Worm (Caenorhabditis elegans): ENCODE results near the gene ZC239.3.
"Not testable (repeated sequence)": the region's sequence is repeated elsewhere in the genome, so short reads cannot be mapped to it uniquely, and the experiment has no call there.

The ZC239.3 gene

ce11 chrII:3215762-3216161 lies at the start of gene ZC239.3:
Gene ZC239.3, plus strand, starts transcription at chrII:3216062.
- TF ChIP-seq tbx-11 (GFP tag; IDR thresholded peaks at IDR 0.05); tbx-37 (GFP tag; conservative IDR thresholded peaks at IDR 0.05); ama-1 (optimal IDR thresholded peaks at IDR 0.05): not testable (repeated sequence)

- TF ChIP-seq tra-4 (tag; optimal IDR thresholded peaks at IDR 0.05) (no peak), sea-1 (GFP tag; conservative IDR thresholded peaks at IDR 0.05) (no peak)
Measured at ce11 chrII:3170089-3170488, 45.8 kb upstream of the ZC239.3 start, which contains the start of gene fbxc-55. Gene fbxc-55, minus strand, starts transcription at chrII:3170189.

ce11 chrII:3172176-3172575 lies 43.7 kb upstream of the ZC239.3 start, which contains the start of gene Y27F2A.10:
Gene Y27F2A.10, minus strand, starts transcription at chrII:3172276.
- TF ChIP-seq hnd-1 (tag; optimal IDR thresholded peaks at IDR 0.05): no peak
- TF ChIP-seq hmg-4 (GFP tag; optimal IDR thresholded peaks at IDR 0.05): no peak
- TF ChIP-seq tra-4 (tag; optimal IDR thresholded peaks at IDR 0.05): no peak
- no peak for TF ChIP-seq F13C5.2 (tag; optimal IDR thresholded peaks at IDR 0.05)

ce11 chrII:3177663-3178062 lies 38.2 kb upstream of the ZC239.3 start, which contains the start of gene sri-40:
Gene sri-40, plus strand, starts transcription at chrII:3177963.
- not testable (repeated sequence) for TF ChIP-seq ets-7 (tag; optimal IDR thresholded peaks at IDR 0.05); tra-4 (tag; optimal IDR thresholded peaks at IDR 0.05); scrt-1 (GFP tag; IDR thresholded peaks at IDR 0.05)

ce11 chrII:3183300-3183840 lies 32.5 kb upstream of the ZC239.3 start, which contains the start of the genes Y27F2A.6 and Y27F2A.8:
Gene Y27F2A.6, minus strand, starts transcription at chrII:3183400.
Gene Y27F2A.8, plus strand, starts transcription at chrII:3183790.
- not testable (repeated sequence) for TF ChIP-seq tbx-11 (GFP tag; IDR thresholded peaks at IDR 0.05); sea-1 (GFP tag; conservative IDR thresholded peaks at IDR 0.05); hmbx-1 (tag; optimal IDR thresholded peaks at IDR 0.05)

- TF ChIP-seq F13C5.2 (tag; optimal IDR thresholded peaks at IDR 0.05); hmbx-1 (tag; optimal IDR thresholded peaks at IDR 0.05); flt-1 (GFP tag; IDR thresholded peaks at IDR 0.05): not testable (repeated sequence)
Measured at ce11 chrII:3184858-3185257, 31.0 kb upstream of the ZC239.3 start, which contains the start of gene sri-78. Gene sri-78, plus strand, starts transcription at chrII:3185158.

- TF ChIP-seq ceh-36 (tag; optimal IDR thresholded peaks at IDR 0.05) (no peak), B0310.2 (tag; optimal IDR thresholded peaks at IDR 0.05) (no peak), aly-1 (tag; optimal IDR thresholded peaks at IDR 0.05) (no peak), hnd-1 (tag; optimal IDR thresholded peaks at IDR 0.05) (no peak), ceh-13 (GFP tag; optimal IDR thresholded peaks at IDR 0.05) (no peak), F13C5.2 (tag; optimal IDR thresholded peaks at IDR 0.05) (no peak), hmg-4 (GFP tag; optimal IDR thresholded peaks at IDR 0.05) (no peak), hmbx-1 (tag; optimal IDR thresholded peaks at IDR 0.05) (no peak), scrt-1 (GFP tag; IDR thresholded peaks at IDR 0.05) (no peak), tbx-37 (GFP tag; conservative IDR thresholded peaks at IDR 0.05) (no peak), tbx-11 (GFP tag; IDR thresholded peaks at IDR 0.05) (no peak), sea-1 (GFP tag; conservative IDR thresholded peaks at IDR 0.05) (no peak), flt-1 (GFP tag; IDR thresholded peaks at IDR 0.05) (no peak), ama-1 (optimal IDR thresholded peaks at IDR 0.05) (no peak), pes-1 (GFP tag; IDR thresholded peaks at IDR 0.05) (no peak), ets-7 (tag; optimal IDR thresholded peaks at IDR 0.05) (no peak), tra-4 (tag; optimal IDR thresholded peaks at IDR 0.05) (no peak)
Measured at ce11 chrII:3185848-3186247, 30.0 kb upstream of the ZC239.3 start.

- TF ChIP-seq flt-1 (GFP tag; IDR thresholded peaks at IDR 0.05); tra-4 (tag; optimal IDR thresholded peaks at IDR 0.05); hmg-4 (GFP tag; optimal IDR thresholded peaks at IDR 0.05): not testable (repeated sequence)
Measured at ce11 chrII:3189038-3189437, 26.8 kb upstream of the ZC239.3 start, which contains the start of gene Y27F2A.11. Gene Y27F2A.11, plus strand, starts transcription at chrII:3189338.

- not testable (repeated sequence) for TF ChIP-seq sea-1 (GFP tag; conservative IDR thresholded peaks at IDR 0.05); scrt-1 (GFP tag; IDR thresholded peaks at IDR 0.05); ets-7 (tag; optimal IDR thresholded peaks at IDR 0.05)
Measured at ce11 chrII:3191544-3191943, 24.3 kb upstream of the ZC239.3 start, which contains the start of gene Y27F2A.9. Gene Y27F2A.9, minus strand, starts transcription at chrII:3191644.

ce11 chrII:3195739-3196138 lies 20.1 kb upstream of the ZC239.3 start:
- TF ChIP-seq tra-4 (tag; optimal IDR thresholded peaks at IDR 0.05) (no peak), ets-7 (tag; optimal IDR thresholded peaks at IDR 0.05) (no peak), ama-1 (optimal IDR thresholded peaks at IDR 0.05) (no peak), scrt-1 (GFP tag; IDR thresholded peaks at IDR 0.05) (no peak)
